Fruit fly (Drosophila melanogaster): Measurements from ENCODE around the gene Ktl.

The Ktl gene

DNA sequence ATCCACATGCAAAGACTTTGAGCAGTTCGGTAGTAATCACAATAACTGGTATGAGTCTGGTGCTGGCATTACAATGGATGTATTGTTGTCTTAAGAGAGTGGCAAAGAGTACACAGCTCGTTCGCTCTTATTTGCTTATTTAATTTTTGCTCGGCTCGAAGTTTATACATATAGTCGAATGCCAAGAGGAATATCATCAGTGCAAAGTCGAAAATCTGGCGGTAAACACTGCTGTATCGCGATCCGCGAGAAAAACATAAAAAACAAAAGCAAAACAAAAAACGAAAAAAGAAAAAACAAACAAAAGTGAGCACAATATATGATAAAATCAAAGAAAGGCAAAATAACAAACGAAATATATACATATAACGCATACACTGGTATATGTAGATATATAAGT lies 17.0 kb upstream of the Ktl start, which contains the start of gene hdly (continued):
- TF ChIP-seq CG10543 (GFP tag; optimal IDR thresholded peaks at IDR 0.05): peak; percentile 54
- no peak for TF ChIP-seq cad (GFP tag; optimal IDR thresholded peaks at IDR 0.05)
- TF ChIP-seq kni (GFP tag; optimal IDR thresholded peaks at IDR 0.05): no peak
- TF ChIP-seq CG15479 (GFP tag; optimal IDR thresholded peaks at IDR 0.05): no peak
- TF ChIP-seq da (GFP tag; optimal IDR thresholded peaks at IDR 0.05): no peak
- TF ChIP-seq CG33213 (GFP tag; optimal IDR thresholded peaks at IDR 0.05): no peak
- TF ChIP-seq ara (GFP tag; IDR thresholded peaks at IDR 0.05): no peak
- TF ChIP-seq CG8281 (tag; optimal IDR thresholded peaks at IDR 0.05): no peak
- TF ChIP-seq MESR4 (GFP tag; optimal IDR thresholded peaks at IDR 0.05): no peak
- TF ChIP-seq CG11247 (GFP tag; IDR thresholded peaks at IDR 0.05): no peak
- TF ChIP-seq Camta (GFP tag; optimal IDR thresholded peaks at IDR 0.05): no peak
- TF ChIP-seq ac (GFP tag; optimal IDR thresholded peaks at IDR 0.05): no peak
- no peak for TF ChIP-seq tin (GFP tag; optimal IDR thresholded peaks at IDR 0.05)
- TF ChIP-seq CG7271 (tag; optimal IDR thresholded peaks at IDR 0.05): no peak
- no peak for TF ChIP-seq CG9797 (GFP tag; optimal IDR thresholded peaks at IDR 0.05)
- TF ChIP-seq pros (GFP tag; optimal IDR thresholded peaks at IDR 0.05): no peak
- no peak for TF ChIP-seq hb (GFP tag; IDR thresholded peaks at IDR 0.05; ENCODE audit: partially characterized antibody)
- TF ChIP-seq CG8290 (GFP tag; optimal IDR thresholded peaks at IDR 0.05): no peak
- peak in 1 of 2 experiments; percentile 56 for TF ChIP-seq CG8290 (tag; optimal IDR thresholded peaks at IDR 0.05)
- 0 out of 3 replicates have a peak, but pooled peaks have one; percentile 27 for TF ChIP-seq CG11695 (GFP tag; IDR thresholded peaks at IDR 0.05)
- no peak for TF ChIP-seq Fer2 (tag; optimal IDR thresholded peaks at IDR 0.05)
- no peak for TF ChIP-seq HmgZ (tag; optimal IDR thresholded peaks at IDR 0.05)
- TF ChIP-seq ase (GFP tag; IDR thresholded peaks at IDR 0.05): no peak
- no peak for TF ChIP-seq Lhr (GFP tag; optimal IDR thresholded peaks at IDR 0.05)
- TF ChIP-seq mam (GFP tag; optimal IDR thresholded peaks at IDR 0.05): no peak
- TF ChIP-seq Vsx1 (GFP tag; optimal IDR thresholded peaks at IDR 0.05): peak; percentile 14
- TF ChIP-seq Nf-YB (GFP tag; optimal IDR thresholded peaks at IDR 0.05): no peak
- TF ChIP-seq Atf3 (GFP tag; optimal IDR thresholded peaks at IDR 0.05): no peak
- no peak for TF ChIP-seq slou (GFP tag; optimal IDR thresholded peaks at IDR 0.05)
- no peak for TF ChIP-seq CG16779 (GFP tag; IDR thresholded peaks at IDR 0.05)
- TF ChIP-seq Hey (tag; optimal IDR thresholded peaks at IDR 0.05): no peak
- no peak for TF ChIP-seq toy (GFP tag; IDR thresholded peaks at IDR 0.05)
- no peak for TF ChIP-seq zf30C (GFP tag; optimal IDR thresholded peaks at IDR 0.05)
- no peak for TF ChIP-seq CG8478 (optimal IDR thresholded peaks at IDR 0.05)
- no peak for TF ChIP-seq crp (GFP tag; optimal IDR thresholded peaks at IDR 0.05)
- no peak for TF ChIP-seq CG31388 (GFP tag; optimal IDR thresholded peaks at IDR 0.05)
- TF ChIP-seq MTF-1 (GFP tag; optimal IDR thresholded peaks at IDR 0.05; ENCODE audit: borderline replicate concordance): no peak
- no peak for TF ChIP-seq ash1 (GFP tag; optimal IDR thresholded peaks at IDR 0.05)
- TF ChIP-seq CG13624 (GFP tag; optimal IDR thresholded peaks at IDR 0.05): no peak
- no peak for TF ChIP-seq CG34376 (GFP tag; optimal IDR thresholded peaks at IDR 0.05)
- no peak for TF ChIP-seq CG9437 (GFP tag; optimal IDR thresholded peaks at IDR 0.05)
- no peak for TF ChIP-seq E2f2 (GFP tag; IDR thresholded peaks at IDR 0.05)
- TF ChIP-seq CG3847 (GFP tag; IDR thresholded peaks at IDR 0.05): no peak
- TF ChIP-seq Rx (GFP tag; IDR thresholded peaks at IDR 0.05): no peak
- peak; percentile 51 for TF ChIP-seq CG15269 (tag; optimal IDR thresholded peaks at IDR 0.05)
- TF ChIP-seq PHDP (tag; optimal IDR thresholded peaks at IDR 0.05): no peak
- TF ChIP-seq CG18011 (GFP tag; optimal IDR thresholded peaks at IDR 0.05): no peak
- no peak for TF ChIP-seq Side (GFP tag; optimal IDR thresholded peaks at IDR 0.05)
- TF ChIP-seq chinmo (GFP tag; IDR thresholded peaks at IDR 0.05; ENCODE audit: partially characterized antibody): peak; percentile 78; the same call in 1 of the 4 replicates
- no peak for TF ChIP-seq gcm2 (GFP tag; optimal IDR thresholded peaks at IDR 0.05)
- no peak for TF ChIP-seq vfl (GFP tag; optimal IDR thresholded peaks at IDR 0.05)
- no peak for TF ChIP-seq Hsf (GFP tag; optimal IDR thresholded peaks at IDR 0.05)
